Fruit fly (Drosophila melanogaster) whole organism, wandering third instar larva: ENCODE data around the gene corto.

Source experiments
- CG32264 ChIP-seq: fragments of 200-800 bp; sonication (Bioruptor generic); optimal IDR thresholded peaks from 2 replicates; lab custom pipeline; 2016; ENCODE audit warnings: missing biosample characterization, missing genetic modification characterization
- Dfd ChIP-seq: fragments of >200 bp; optimal IDR thresholded peaks from 2 replicates; lab custom pipeline; 2017; ENCODE audit warnings: missing biosample characterization, missing genetic modification characterization
- Dif ChIP-seq: fragments of 200-275, 200-300 bp; sonication (Bioruptor generic); optimal IDR thresholded peaks from 2 replicates; lab custom pipeline; 2018; ENCODE audit warnings: missing biosample characterization, missing genetic modification characterization; ENCODE audit not compliant: partially characterized antibody
- Rel ChIP-seq, 2 experiments: fragments of 200-800 bp; sonication (Bioruptor generic) in 1 of 2; optimal IDR thresholded peaks; 2 replicates in 1 of 2; 3 replicates in 1 of 2; lab custom pipeline; 2016 to 2019; ENCODE audit warnings: mild to moderate bottlenecking in 2 of 2, missing biosample characterization in 2 of 2, missing genetic modification characterization in 2 of 2, moderate library complexity in 1 of 2
- dl ChIP-seq, 2 experiments: fragments of 175-275, 200-275 bp in 1 of 2; fragments of 200-275 bp in 1 of 2; sonication (Bioruptor generic); optimal IDR thresholded peaks; lab custom pipeline; 2018; ENCODE audit warnings: mild to moderate bottlenecking in 2 of 2, missing biosample characterization in 2 of 2, missing genetic modification characterization in 2 of 2, moderate library complexity in 2 of 2; ENCODE audit not compliant: partially characterized antibody in 2 of 2, insufficient read depth in 1 of 2
- pan ChIP-seq: fragments of >200 bp; optimal IDR thresholded peaks from 2 replicates; lab custom pipeline; 2017
- woc ChIP-seq: sonication (Bioruptor generic); optimal IDR thresholded peaks from 2 replicates; lab custom pipeline; 2016; ENCODE audit warnings: missing biosample characterization, mild to moderate bottlenecking, missing genetic modification characterization

DNA sequence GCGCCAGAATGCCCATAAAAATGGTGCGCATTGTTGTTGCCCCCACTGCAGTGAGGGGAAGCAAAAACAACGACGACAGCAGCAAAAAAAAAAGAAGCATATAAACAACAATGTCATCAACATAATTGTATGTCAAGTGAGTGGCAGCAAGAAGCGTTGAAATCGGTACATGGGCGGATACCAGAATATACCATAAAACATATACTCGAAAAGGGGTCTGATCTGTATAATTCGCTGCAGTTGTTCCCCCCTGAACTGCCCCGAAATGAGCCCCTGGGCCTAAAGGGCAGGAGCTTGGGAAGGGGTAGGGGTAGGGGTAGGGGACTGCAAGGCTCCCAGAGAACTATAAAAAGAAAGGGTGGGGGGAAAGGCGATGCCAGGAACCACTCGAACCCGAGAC, 25.0 kb upstream of the corto start:
- TF ChIP-seq woc (GFP tag; lab: Kevin White, UChicago) (peak; percentile 18), Dif (GFP tag; lab: Kevin White, UChicago) (no peak), Dfd (no peak), pan (lab: Kevin White, UChicago) (no peak), dl (GFP tag; optimal IDR thresholded peaks at IDR 0.05; lab: Kevin White, UChicago; ENCODE audit: insufficient read depth in 1 of 2, partially characterized antibody in 2 of 2) (no peak), Rel (GFP tag; optimal IDR thresholded peaks at IDR 0.05; lab: Kevin White, UChicago) (no peak), Rel (tag; optimal IDR thresholded peaks at IDR 0.05; lab: Kevin White, UChicago) (no peak), CG32264 (GFP tag; lab: Kevin White, UChicago) (no peak)
